Fruit fly (Drosophila melanogaster): ENCODE measurements around the gene Mgat2.

Mgat2 gene

DNA sequence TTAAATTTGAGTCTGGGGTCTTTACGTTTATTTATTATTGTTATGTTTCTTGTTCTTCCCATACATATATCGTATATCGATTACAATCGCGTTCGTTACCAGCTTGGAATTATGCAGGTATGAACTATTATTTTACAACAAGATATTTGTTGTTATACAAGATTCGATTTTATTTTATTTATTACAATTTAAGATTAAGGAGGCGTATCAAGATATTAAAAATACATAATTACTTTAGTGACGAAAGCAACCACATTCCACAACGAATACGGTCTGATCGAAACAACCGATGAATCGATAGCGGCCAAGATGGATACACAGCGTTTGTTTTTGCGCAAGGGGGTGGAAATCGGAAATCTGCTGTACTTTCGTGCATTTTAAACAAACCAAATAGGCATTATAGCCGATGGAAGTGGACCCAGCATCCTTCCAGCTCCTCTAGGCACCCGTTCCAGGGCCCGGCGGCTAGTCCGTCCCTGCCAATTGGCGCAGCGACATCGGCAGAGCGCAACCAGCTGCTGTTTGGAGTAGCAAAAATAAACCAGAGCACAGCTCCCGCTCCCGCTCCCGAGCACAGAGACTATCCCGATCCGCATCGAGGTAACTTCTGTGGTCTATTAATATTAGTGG lies 24.3 kb downstream of the Mgat2 start, which contains the start of the genes CG15525 and CG11504 (continued):
- TF ChIP-seq shn (GFP tag; optimal IDR thresholded peaks at IDR 0.05) (peak; percentile 51), CTCF (GFP tag; optimal IDR thresholded peaks at IDR 0.05) (no peak), CG2889 (GFP tag; IDR thresholded peaks at IDR 0.05) (no peak), odd (GFP tag; optimal IDR thresholded peaks at IDR 0.05) (no peak), p53 (GFP tag; optimal IDR thresholded peaks at IDR 0.05) (no peak), ab (GFP tag; optimal IDR thresholded peaks at IDR 0.05) (no peak), CG14860 (GFP tag; IDR thresholded peaks at IDR 0.05; ENCODE audit: partially characterized antibody) (peak; percentile 87), Taf1 (GFP tag; IDR thresholded peaks at IDR 0.05) (no peak), da (GFP tag; optimal IDR thresholded peaks at IDR 0.05) (no peak), Dip2 (GFP tag; IDR thresholded peaks at IDR 0.05) (no peak), Scr (GFP tag; IDR thresholded peaks at IDR 0.05; ENCODE audit: partially characterized antibody) (peak; percentile 92), tgo (GFP tag; IDR thresholded peaks at IDR 0.05) (peak; percentile 40; the same call in 2 of the 3 replicates), wek (GFP tag; optimal IDR thresholded peaks at IDR 0.05) (no peak), CG9609 (GFP tag; optimal IDR thresholded peaks at IDR 0.05) (peak; percentile 36), Abd-B (GFP tag; optimal IDR thresholded peaks at IDR 0.05) (peak; percentile 86), CG6683 (GFP tag; optimal IDR thresholded peaks at IDR 0.05) (no peak), CG32772 (GFP tag; IDR thresholded peaks at IDR 0.05) (peak; percentile 73), amos (GFP tag; IDR thresholded peaks at IDR 0.05; ENCODE audit: partially characterized antibody) (peak; percentile 79), CG16813 (GFP tag; IDR thresholded peaks at IDR 0.05; ENCODE audit: partially characterized antibody) (peak; percentile 91), CG15514 (GFP tag; optimal IDR thresholded peaks at IDR 0.05) (peak; percentile 57), CG1647 (GFP tag; optimal IDR thresholded peaks at IDR 0.05) (no peak), h (optimal IDR thresholded peaks at IDR 0.05) (no peak), ATbp (GFP tag; optimal IDR thresholded peaks at IDR 0.05) (no peak), zen2 (GFP tag; IDR thresholded peaks at IDR 0.05; ENCODE audit: partially characterized antibody) (peak; percentile 28; the same call in 1 of the 3 replicates), mirr (GFP tag; optimal IDR thresholded peaks at IDR 0.05) (no peak), Usf (GFP tag; optimal IDR thresholded peaks at IDR 0.05) (no peak), CG16863 (GFP tag; optimal IDR thresholded peaks at IDR 0.05) (peak; percentile 17), Sin3A (optimal IDR thresholded peaks at IDR 0.05) (peak; percentile 48), Bgb (GFP tag; IDR thresholded peaks at IDR 0.05; ENCODE audit: partially characterized antibody) (peak; percentile 91), Atf3 (GFP tag; optimal IDR thresholded peaks at IDR 0.05) (no peak), CG3838 (GFP tag; optimal IDR thresholded peaks at IDR 0.05) (peak; percentile 40), CG7556 (GFP tag; optimal IDR thresholded peaks at IDR 0.05) (no peak), Dp (GFP tag; optimal IDR thresholded peaks at IDR 0.05) (peak; percentile 32), gcm2 (GFP tag; optimal IDR thresholded peaks at IDR 0.05) (no peak), lov (optimal IDR thresholded peaks at IDR 0.05) (no peak), lov (GFP tag; IDR thresholded peaks at IDR 0.05) (no peak), MBD-R2 (GFP tag; IDR thresholded peaks at IDR 0.05) (peak; percentile 95), BEAF-32 (GFP tag; optimal IDR thresholded peaks at IDR 0.05) (peak; percentile 91), Fer3 (tag; optimal IDR thresholded peaks at IDR 0.05) (no peak), cato (GFP tag; optimal IDR thresholded peaks at IDR 0.05; ENCODE audit: borderline replicate concordance) (no peak), GATAe (GFP tag; conservative IDR thresholded peaks at IDR 0.05) (no peak), dmrt99B (tag; optimal IDR thresholded peaks at IDR 0.05) (no peak), al (GFP tag; IDR thresholded peaks at IDR 0.05) (peak; percentile 50), CG18764 (GFP tag; optimal IDR thresholded peaks at IDR 0.05) (peak; percentile 19), CG7745 (tag; optimal IDR thresholded peaks at IDR 0.05) (no peak), CG10209 (GFP tag; optimal IDR thresholded peaks at IDR 0.05) (no peak), inv (GFP tag; IDR thresholded peaks at IDR 0.05; ENCODE audit: partially characterized antibody) (peak; percentile 87), Dbx (GFP tag; IDR thresholded peaks at IDR 0.05) (peak; percentile 69; the same call in 2 of the 3 replicates), eyg (GFP tag; optimal IDR thresholded peaks at IDR 0.05) (no peak), HHEX (GFP tag; optimal IDR thresholded peaks at IDR 0.05) (no peak), emc (GFP tag; optimal IDR thresholded peaks at IDR 0.05) (no peak)

Measured in whole organism, embryonic.